Worm (Caenorhabditis elegans) whole organism, mixed stage, embryonic: ENCODE results near the gene xol-1.

Source experiments
- ceh-43 ChIP-seq: fragments of 200-800 bp; sonication (Bioruptor generic); optimal IDR thresholded peaks from 2 replicates; lab custom pipeline; 2018; ENCODE audit warnings: mild to moderate bottlenecking, missing genetic modification characterization, moderate library complexity, missing compliant biosample characterization
- ham-2 ChIP-seq: fragments of 200-800 bp; sonication (Bioruptor generic); optimal IDR thresholded peaks from 2 replicates; lab custom pipeline; 2018; ENCODE audit warnings: mild to moderate bottlenecking, missing genetic modification characterization, missing compliant biosample characterization
- lin-32 ChIP-seq: fragments of 200-800 bp; sonication (Bioruptor generic); optimal IDR thresholded peaks from 2 replicates; lab custom pipeline; 2018; ENCODE audit warnings: mild to moderate bottlenecking, missing genetic modification characterization, missing compliant biosample characterization
- lsy-2 ChIP-seq: fragments of 150-350 bp; optimal IDR thresholded peaks from 2 replicates; lab custom pipeline; 2014; ENCODE audit warnings: missing biosample characterization, missing genetic modification characterization
- nhr-12 ChIP-seq: fragments of 150-350 bp; optimal IDR thresholded peaks from 2 replicates; lab custom pipeline; 2014; ENCODE audit warnings: missing biosample characterization, missing genetic modification characterization
- nhr-237 ChIP-seq: fragments of 150-350 bp; optimal IDR thresholded peaks from 2 replicates; lab custom pipeline; 2014; ENCODE audit warnings: missing biosample characterization, missing genetic modification characterization
- nhr-28 ChIP-seq: fragments of 150-350 bp; optimal IDR thresholded peaks from 2 replicates; lab custom pipeline; 2014; ENCODE audit warnings: missing biosample characterization, missing genetic modification characterization
- nhr-76 ChIP-seq: sonication (generic microtip); optimal IDR thresholded peaks from 2 replicates; lab custom pipeline; 2017; ENCODE audit warnings: missing biosample characterization, missing genetic modification characterization
- sem-2 ChIP-seq: fragments of 200-800 bp; sonication (Bioruptor generic); optimal IDR thresholded peaks from 2 replicates; lab custom pipeline; 2018; ENCODE audit warnings: mild to moderate bottlenecking, missing genetic modification characterization, missing compliant biosample characterization
- snpc-4 ChIP-seq: fragments of 150-350 bp; optimal IDR thresholded peaks from 2 replicates; lab custom pipeline; 2014; ENCODE audit warnings: missing biosample characterization, missing genetic modification characterization
- unc-120 ChIP-seq: sonication (generic microtip); optimal IDR thresholded peaks from 2 replicates; lab custom pipeline; 2017; ENCODE audit warnings: missing genetic modification characterization, missing compliant biosample characterization; ENCODE audit not compliant: poor library complexity, severe bottlenecking
- unc-39 ChIP-seq: fragments of 150-350 bp; optimal IDR thresholded peaks from 2 replicates; lab custom pipeline; 2014; ENCODE audit warnings: missing biosample characterization, missing genetic modification characterization
- unc-62 ChIP-seq: fragments of 150-350 bp; optimal IDR thresholded peaks from 2 replicates; lab custom pipeline; 2014; ENCODE audit warnings: missing biosample characterization, missing genetic modification reagents, missing genetic modification characterization
- ztf-11 ChIP-seq: fragments of 150-350 bp; optimal IDR thresholded peaks from 2 replicates; lab custom pipeline; 2014; ENCODE audit warnings: missing biosample characterization, missing genetic modification characterization

ce11 chrX:8078374-8078773 is 37.3 kb downstream of the xol-1 start:
- no peak for TF ChIP-seq unc-39 (tag; lab: Kevin White, UChicago)
- no peak for TF ChIP-seq lsy-2
- no peak for TF ChIP-seq nhr-237 (tag; lab: Kevin White, UChicago)
- TF ChIP-seq nhr-28 (tag; lab: Kevin White, UChicago): no peak
- no peak for TF ChIP-seq ztf-11 (tag; lab: Kevin White, UChicago)
- no peak for TF ChIP-seq unc-62
- no peak for TF ChIP-seq sem-2 (GFP tag; lab: Kevin White, UChicago)
- no peak for TF ChIP-seq nhr-12
- TF ChIP-seq nhr-76 (tag; lab: Kevin White, UChicago): no peak
- no peak for TF ChIP-seq lin-32 (GFP tag; lab: Kevin White, UChicago)
- no peak for TF ChIP-seq snpc-4 (tag; lab: Kevin White, UChicago)
- TF ChIP-seq ceh-43: no peak
- TF ChIP-seq ham-2 (GFP tag; lab: Kevin White, UChicago): no peak
- TF ChIP-seq unc-120: no peak
